Fruit fly (Drosophila melanogaster) whole organism: ENCODE data around the gene ver.

ENCODE experiments used
- psq ChIP-seq: fragments of >200 bp; optimal IDR thresholded peaks from 2 replicates; lab custom pipeline; 2017
- usp ChIP-seq: fragments of >200 bp; optimal IDR thresholded peaks from 2 replicates; lab custom pipeline; 2017; ENCODE audit warnings: missing biosample characterization, missing genetic modification characterization, mixed read lengths

DNA sequence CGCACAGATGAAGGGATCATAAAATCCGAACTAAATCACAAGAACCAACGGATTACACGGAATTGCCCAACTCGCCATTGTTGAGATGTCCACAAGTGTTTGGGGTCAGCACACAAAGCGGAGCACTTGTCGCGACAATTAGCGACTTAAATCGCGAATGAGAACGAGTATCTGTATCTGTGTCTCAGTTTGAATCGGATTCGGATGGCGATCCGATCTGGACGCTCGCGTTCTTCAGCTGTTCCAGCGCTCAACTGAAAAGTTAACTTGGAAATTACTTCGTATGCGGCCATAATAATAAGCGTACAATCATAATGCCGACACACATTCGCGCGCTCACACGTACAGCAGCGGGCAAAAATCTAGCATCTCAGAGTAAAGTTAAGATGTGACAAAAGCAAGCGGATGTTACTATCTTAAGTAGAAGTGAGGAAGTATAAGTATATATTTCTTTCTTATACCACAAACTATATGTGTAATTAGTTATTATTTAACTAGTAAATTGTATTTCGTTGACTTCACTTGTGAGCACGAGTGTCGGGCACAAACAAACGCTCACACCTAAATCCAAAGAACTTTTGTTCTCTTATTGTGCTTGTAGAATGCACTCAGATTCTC is 33.3 kb upstream of the ver start, which contains the start of gene CG10660:
- TF ChIP-seq psq (no peak), usp (GFP tag; lab: Kevin White, UChicago) (no peak)
